Worm (Caenorhabditis elegans) whole organism, midembryonic: ENCODE results near the gene oac-50.

Experiments used
- T22C8.4 ChIP-seq: fragments of 200-800 bp; sonication (Bioruptor generic); IDR thresholded peaks from 2 replicates; pipeline ENCODE4 v1.3.6; 2022; ENCODE audit warnings: missing genetic modification characterization, missing compliant biosample characterization
- flt-1 ChIP-seq: fragments of 200-800 bp; sonication (Bioruptor generic); IDR thresholded peaks from 2 replicates; pipeline ENCODE4 v1.3.6; 2022; ENCODE audit warnings: missing genetic modification characterization, missing compliant biosample characterization
- ref-1 ChIP-seq: fragments of 200-800 bp; sonication (Bioruptor generic); conservative IDR thresholded peaks from 2 replicates; pipeline ENCODE4 v1.3.6; 2022; ENCODE audit warnings: missing genetic modification reagents, missing genetic modification characterization, missing compliant biosample characterization
- ztf-23 ChIP-seq: fragments of 200-800 bp; sonication (Bioruptor generic); IDR thresholded peaks from 2 replicates; pipeline ENCODE4 v1.3.6; 2022; ENCODE audit warnings: missing genetic modification reagents, missing genetic modification characterization, missing compliant biosample characterization

ce11 chrV:9079965-9080432 is 6.7 kb upstream of the oac-50 start:
- TF ChIP-seq flt-1 (GFP tag; lab: Robert Waterston, UW) = no peak
- TF ChIP-seq T22C8.4 (GFP tag; lab: Robert Waterston, UW) = no peak
- no peak for TF ChIP-seq ztf-23 (GFP tag; lab: Robert Waterston, UW)
- TF ChIP-seq ref-1 (GFP tag; lab: Robert Waterston, UW) = no peak
